Fruit fly (Drosophila melanogaster): ENCODE measurements around the gene Uch-L5.

Gene Uch-L5

DNA sequence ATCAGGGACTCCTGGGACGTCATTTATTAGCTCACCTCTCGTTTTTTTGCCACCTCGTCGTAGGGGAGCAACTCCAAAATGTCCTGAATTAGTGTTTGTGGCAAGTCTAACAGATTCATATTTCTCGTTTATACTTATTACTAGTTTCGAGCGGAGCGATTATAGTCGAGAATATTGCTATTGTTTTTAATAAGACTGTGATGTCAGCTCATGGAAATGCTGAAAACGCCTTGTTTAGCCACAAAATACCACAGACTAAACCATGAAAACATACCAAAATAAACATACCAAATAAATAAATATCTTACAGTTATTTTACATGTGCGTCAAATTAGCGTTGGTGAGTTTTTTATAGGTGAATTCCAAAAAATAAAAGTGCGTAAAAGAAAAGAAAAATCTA lies 10.8 kb upstream of the Uch-L5 start, which contains the start of gene pall (continued):
- TF ChIP-seq Aef1 (GFP tag; IDR thresholded peaks at IDR 0.05) = no peak
- TF ChIP-seq fd64A (GFP tag; optimal IDR thresholded peaks at IDR 0.05) = no peak
- no peak for TF ChIP-seq ERR (GFP tag; optimal IDR thresholded peaks at IDR 0.05)
- peak; percentile 76 for TF ChIP-seq CG9797 (GFP tag; optimal IDR thresholded peaks at IDR 0.05)
- no peak for TF ChIP-seq CG2129 (GFP tag; IDR thresholded peaks at IDR 0.05; ENCODE audit: partially characterized antibody)
- no peak for TF ChIP-seq wek (GFP tag; optimal IDR thresholded peaks at IDR 0.05)
- no peak for TF ChIP-seq CG32767 (GFP tag; IDR thresholded peaks at IDR 0.05)
- TF ChIP-seq lmd (GFP tag; IDR thresholded peaks at IDR 0.05) = no peak
- no peak for TF ChIP-seq peb (GFP tag; IDR thresholded peaks at IDR 0.05)
- no peak for TF ChIP-seq ttk (GFP tag; IDR thresholded peaks at IDR 0.05)
- no peak for TF ChIP-seq toy (GFP tag; IDR thresholded peaks at IDR 0.05)
- peak; percentile 36 for TF ChIP-seq CG2712 (tag; optimal IDR thresholded peaks at IDR 0.05)
- no peak for TF ChIP-seq Jarid2 (GFP tag; optimal IDR thresholded peaks at IDR 0.05)
- no peak for TF ChIP-seq CG7786 (GFP tag; optimal IDR thresholded peaks at IDR 0.05)
- no peak for TF ChIP-seq en (GFP tag; optimal IDR thresholded peaks at IDR 0.05)
- TF ChIP-seq chif (GFP tag; optimal IDR thresholded peaks at IDR 0.05) = no peak
- TF ChIP-seq CG6175 (GFP tag; IDR thresholded peaks at IDR 0.05) = no peak
- TF ChIP-seq D19B (GFP tag; optimal IDR thresholded peaks at IDR 0.05) = no peak
- peak; percentile 64 for TF ChIP-seq CG12659 (GFP tag; optimal IDR thresholded peaks at IDR 0.05)
- TF ChIP-seq CG3726 (GFP tag; IDR thresholded peaks at IDR 0.05) = no peak
- TF ChIP-seq lab (GFP tag; optimal IDR thresholded peaks at IDR 0.05) = no peak
- TF ChIP-seq lbe (GFP tag; optimal IDR thresholded peaks at IDR 0.05) = no peak
- TF ChIP-seq CG13894 (tag; optimal IDR thresholded peaks at IDR 0.05) = no peak
- TF ChIP-seq unc-4 (GFP tag; IDR thresholded peaks at IDR 0.05; ENCODE audit: partially characterized antibody) = peak; percentile 43; the same call in 1 of the 2 replicates
- TF ChIP-seq pan (optimal IDR thresholded peaks at IDR 0.05) = no peak
- TF ChIP-seq pan (GFP tag; optimal IDR thresholded peaks at IDR 0.05 in 1 of 2, IDR thresholded peaks at IDR 0.05 in 1 of 2) = no peak
- TF ChIP-seq Ssrp (tag; optimal IDR thresholded peaks at IDR 0.05) = no peak
- no peak for TF ChIP-seq CG11247 (GFP tag; IDR thresholded peaks at IDR 0.05)
- peak; percentile 77 for TF ChIP-seq CG4617 (GFP tag; optimal IDR thresholded peaks at IDR 0.05; ENCODE audit: borderline replicate concordance)
- TF ChIP-seq gro (GFP tag; optimal IDR thresholded peaks at IDR 0.05) = no peak
- TF ChIP-seq D19A (tag; optimal IDR thresholded peaks at IDR 0.05) = no peak
- no peak for TF ChIP-seq Sox100B (GFP tag; optimal IDR thresholded peaks at IDR 0.05)
- TF ChIP-seq Six4 (GFP tag; optimal IDR thresholded peaks at IDR 0.05) = no peak
- TF ChIP-seq CG31388 (GFP tag; optimal IDR thresholded peaks at IDR 0.05) = no peak
- no peak for TF ChIP-seq dysf (GFP tag; IDR thresholded peaks at IDR 0.05)
- TF ChIP-seq CG12236 (GFP tag; optimal IDR thresholded peaks at IDR 0.05) = no peak
- no peak for TF ChIP-seq Bdp1 (GFP tag; optimal IDR thresholded peaks at IDR 0.05)
- no peak for TF ChIP-seq CG10274 (GFP tag; optimal IDR thresholded peaks at IDR 0.05)
- no peak for TF ChIP-seq Optix (GFP tag; IDR thresholded peaks at IDR 0.05)
- no peak for TF ChIP-seq CG7271 (tag; optimal IDR thresholded peaks at IDR 0.05)
- no peak for TF ChIP-seq MTF-1 (GFP tag; optimal IDR thresholded peaks at IDR 0.05; ENCODE audit: borderline replicate concordance)
- no peak for TF ChIP-seq CG14860 (GFP tag; IDR thresholded peaks at IDR 0.05; ENCODE audit: partially characterized antibody)
- no peak for TF ChIP-seq tap (tag; optimal IDR thresholded peaks at IDR 0.05)
- peak; percentile 70 for TF ChIP-seq sens (GFP tag)
- TF ChIP-seq Ravus (GFP tag; IDR thresholded peaks at IDR 0.05) = no peak
- TF ChIP-seq gfzf (GFP tag; optimal IDR thresholded peaks at IDR 0.05) = peak; percentile 92
- no peak for TF ChIP-seq CG42726 (GFP tag; IDR thresholded peaks at IDR 0.05; ENCODE audit: partially characterized antibody)
- no peak for TF ChIP-seq CG4424 (GFP tag; optimal IDR thresholded peaks at IDR 0.05)
- TF ChIP-seq Hr51 (GFP tag; optimal IDR thresholded peaks at IDR 0.05) = no peak
- TF ChIP-seq pzg (GFP tag; optimal IDR thresholded peaks at IDR 0.05) = peak; percentile 86
- no peak for TF ChIP-seq CG31441 (GFP tag; IDR thresholded peaks at IDR 0.05)
- TF ChIP-seq CG6683 (GFP tag; optimal IDR thresholded peaks at IDR 0.05) = no peak
